Fruit fly (Drosophila melanogaster) whole organism, embryonic: Measurements from ENCODE around the gene Crz.

ENCODE experiments used
- C15 ChIP-seq: fragments of 200-800 bp; sonication (Bioruptor generic); IDR thresholded peaks from 3 replicates; pipeline ENCODE4 v1.3.6; 2022; ENCODE audit warnings: missing biosample characterization, missing genetic modification characterization
- CG10462 ChIP-seq: fragments of 200-800 bp; sonication (Bioruptor generic); optimal IDR thresholded peaks from 2 replicates; lab custom pipeline; 2016; ENCODE audit warnings: missing biosample characterization, missing genetic modification characterization
- CG11093 ChIP-seq: fragments of 200-800 bp; sonication (Bioruptor generic); IDR thresholded peaks from 3 replicates; pipeline ENCODE4 v1.3.6; 2022; ENCODE audit warnings: missing biosample characterization, missing genetic modification characterization
- CG11695 ChIP-seq: fragments of 200-800 bp; sonication (Bioruptor generic); IDR thresholded peaks from 3 replicates; pipeline ENCODE4 v1.3.6; 2022; ENCODE audit warnings: missing biosample characterization, missing genetic modification characterization
- CG12104 ChIP-seq: fragments of 200-800 bp; sonication (Bioruptor generic); optimal IDR thresholded peaks from 3 replicates; lab custom pipeline; 2016; ENCODE audit warnings: missing biosample characterization, missing genetic modification characterization
- CG13123 ChIP-seq: fragments of 200-800 bp; sonication (Bioruptor generic); optimal IDR thresholded peaks from 2 replicates; lab custom pipeline; 2016; ENCODE audit warnings: missing biosample characterization, missing genetic modification characterization
- CG15601 ChIP-seq: fragments of 200-800 bp; sonication (Bioruptor generic); optimal IDR thresholded peaks from 3 replicates; lab custom pipeline; 2019; ENCODE audit warnings: missing biosample characterization, mild to moderate bottlenecking, missing genetic modification characterization, moderate library complexity
- CG17328 ChIP-seq: fragments of 200-800 bp; sonication (Bioruptor generic); IDR thresholded peaks from 2 replicates; pipeline ENCODE4 v1.3.6; 2022; ENCODE audit warnings: missing biosample characterization, missing genetic modification characterization
- CG2120 ChIP-seq: fragments of 200-800 bp; sonication (Bioruptor generic); optimal IDR thresholded peaks from 3 replicates; lab custom pipeline; 2016; ENCODE audit warnings: missing biosample characterization, missing genetic modification characterization
- CG30020 ChIP-seq: fragments of 200-800 bp; optimal IDR thresholded peaks from 2 replicates; lab custom pipeline; 2019; ENCODE audit warnings: missing biosample characterization, mild to moderate bottlenecking, missing genetic modification characterization, moderate library complexity
- CG4730 ChIP-seq: fragments of 200-800 bp; sonication (Bioruptor generic); IDR thresholded peaks from 2 replicates; pipeline ENCODE4 v1.3.6; 2022; ENCODE audit warnings: missing biosample characterization, missing genetic modification characterization
- CG4820 ChIP-seq: fragments of 200-800 bp; sonication (Bioruptor generic); optimal IDR thresholded peaks from 3 replicates; lab custom pipeline; 2016; ENCODE audit warnings: missing biosample characterization, missing genetic modification characterization
- CG6654 ChIP-seq: fragments of 200-800 bp; sonication (Bioruptor generic); optimal IDR thresholded peaks from 2 replicates; lab custom pipeline; 2017; ENCODE audit warnings: missing biosample characterization, mild to moderate bottlenecking, missing genetic modification characterization
- CG7839 ChIP-seq: fragments of 200-800 bp; sonication (Bioruptor generic); optimal IDR thresholded peaks from 3 replicates; lab custom pipeline; 2018; ENCODE audit warnings: missing biosample characterization, mild to moderate bottlenecking, missing genetic modification characterization, moderate library complexity
- CG9609 ChIP-seq: fragments of 200-800 bp; sonication (Bioruptor generic); optimal IDR thresholded peaks from 3 replicates; lab custom pipeline; 2016; ENCODE audit warnings: missing biosample characterization, missing genetic modification characterization
- CHES-1-like ChIP-seq: fragments of 200-800 bp; sonication (Bioruptor generic); optimal IDR thresholded peaks from 2 replicates; lab custom pipeline; 2016; ENCODE audit warnings: missing biosample characterization, missing genetic modification characterization
- D19A ChIP-seq: fragments of 200-800 bp; optimal IDR thresholded peaks from 3 replicates; lab custom pipeline; 2019; ENCODE audit warnings: missing biosample characterization, mild to moderate bottlenecking, missing genetic modification characterization, moderate library complexity
- Deaf1 ChIP-seq: fragments of 200-800 bp; optimal IDR thresholded peaks from 3 replicates; lab custom pipeline; 2019; ENCODE audit warnings: missing biosample characterization, mild to moderate bottlenecking, missing genetic modification characterization, moderate library complexity
- Dip3 ChIP-seq: fragments of 200-800 bp; sonication (Bioruptor generic); optimal IDR thresholded peaks from 3 replicates; lab custom pipeline; 2016; ENCODE audit warnings: missing biosample characterization, missing genetic modification characterization
- E2f1 ChIP-seq: fragments of 200-800 bp; sonication (Bioruptor generic); IDR thresholded peaks from 2 replicates; pipeline ENCODE4 v1.3.6; 2022; ENCODE audit warnings: missing biosample characterization, missing genetic modification characterization
- E2f2 ChIP-seq: fragments of 200-800 bp; sonication (Bioruptor generic); IDR thresholded peaks from 2 replicates; pipeline ENCODE4 v1.3.6; 2022; ENCODE audit warnings: missing biosample characterization, missing genetic modification characterization
- Gsc ChIP-seq: fragments of 200-800 bp; sonication (Bioruptor generic); IDR thresholded peaks from 2 replicates; pipeline ENCODE4 v1.3.6; 2022; ENCODE audit warnings: missing biosample characterization, missing genetic modification characterization
- H2.0 ChIP-seq: fragments of 200-800 bp; sonication (Bioruptor generic); IDR thresholded peaks from 2 replicates; pipeline ENCODE4 v1.3.6; 2022; ENCODE audit warnings: missing biosample characterization, missing genetic modification characterization
- Hr78 ChIP-seq, 2 experiments: fragments of 200-800 bp in 1 of 2; fragments of >200 bp in 1 of 2; sonication (Bioruptor generic) in 1 of 2; optimal IDR thresholded peaks; 2 replicates each; lab custom pipeline; 2017 to 2019; ENCODE audit warnings: missing biosample characterization in 2 of 2, missing genetic modification characterization in 2 of 2, mild to moderate bottlenecking in 1 of 2, moderate library complexity in 1 of 2
- Mrtf ChIP-seq: fragments of 200-800 bp; sonication (Bioruptor generic); IDR thresholded peaks from 3 replicates; pipeline ENCODE4 v1.3.6; 2022; ENCODE audit warnings: missing biosample characterization, missing genetic modification characterization
- NC2α ChIP-seq: fragments of 200-800 bp; sonication (Bioruptor generic); optimal IDR thresholded peaks from 2 replicates; lab custom pipeline; 2016; ENCODE audit warnings: missing biosample characterization, missing genetic modification characterization
- Nf-YA ChIP-seq: fragments of 200-800 bp; sonication (Bioruptor generic); IDR thresholded peaks from 2 replicates; pipeline ENCODE4 v1.3.6; 2022; ENCODE audit warnings: missing biosample characterization, missing genetic modification characterization
- Oli ChIP-seq: fragments of 200-800 bp; sonication (Bioruptor generic); optimal IDR thresholded peaks from 2 replicates; lab custom pipeline; 2018; ENCODE audit warnings: missing biosample characterization, mild to moderate bottlenecking, missing genetic modification characterization, moderate library complexity
- PHDP ChIP-seq: fragments of 200-800 bp; sonication (Bioruptor generic); optimal IDR thresholded peaks from 3 replicates; lab custom pipeline; 2018; ENCODE audit warnings: missing biosample characterization, mild to moderate bottlenecking, missing genetic modification characterization, moderate library complexity
- Ptx1 ChIP-seq: fragments of 200-800 bp; sonication (Bioruptor generic); IDR thresholded peaks from 2 replicates; pipeline ENCODE4 v1.3.6; 2022; ENCODE audit warnings: missing biosample characterization, missing genetic modification characterization
- Taf1 ChIP-seq: fragments of 200-800 bp; sonication (Bioruptor generic); IDR thresholded peaks from 2 replicates; pipeline ENCODE4 v1.3.6; 2022; ENCODE audit warnings: missing biosample characterization, missing genetic modification characterization
- az2 ChIP-seq: fragments of 200-800 bp; sonication (Bioruptor generic); optimal IDR thresholded peaks from 3 replicates; lab custom pipeline; 2016; ENCODE audit warnings: missing biosample characterization, missing genetic modification characterization
- cg ChIP-seq: fragments of 200-800 bp; sonication (Bioruptor generic); optimal IDR thresholded peaks from 3 replicates; lab custom pipeline; 2019; ENCODE audit warnings: missing biosample characterization, mild to moderate bottlenecking, missing genetic modification characterization, moderate library complexity
- da ChIP-seq: fragments of 200-800 bp; sonication (Bioruptor generic); optimal IDR thresholded peaks from 2 replicates; lab custom pipeline; 2016; ENCODE audit warnings: missing biosample characterization, missing genetic modification characterization
- dysf ChIP-seq: fragments of 200-800 bp; sonication (Bioruptor generic); IDR thresholded peaks from 3 replicates; pipeline ENCODE4 v1.3.6; 2022; ENCODE audit warnings: missing biosample characterization, missing genetic modification characterization
- eve ChIP-seq, 2 experiments: fragments of >200 bp; optimal IDR thresholded peaks; 2 replicates each; lab custom pipeline; 2017; ENCODE audit warnings: missing biosample characterization in 2 of 2, missing genetic modification characterization in 2 of 2
- fd96Cb ChIP-seq: fragments of 200-800 bp; sonication (Bioruptor generic); optimal IDR thresholded peaks from 2 replicates; lab custom pipeline; 2018; ENCODE audit warnings: missing biosample characterization, mild to moderate bottlenecking, missing genetic modification characterization, moderate library complexity
- gsb-n ChIP-seq: fragments of 200-800 bp; sonication (Bioruptor generic); optimal IDR thresholded peaks from 3 replicates; lab custom pipeline; 2018; ENCODE audit warnings: missing biosample characterization, mild to moderate bottlenecking, missing genetic modification characterization
- jigr1 ChIP-seq: fragments of 200-800 bp; sonication (Bioruptor generic); IDR thresholded peaks from 3 replicates; pipeline ENCODE4 v1.3.6; 2022; ENCODE audit warnings: missing biosample characterization, missing genetic modification characterization
- ken ChIP-seq: fragments of 200-800 bp; sonication (Bioruptor generic); IDR thresholded peaks from 3 replicates; pipeline ENCODE4 v1.3.6; 2022; ENCODE audit warnings: missing biosample characterization, missing genetic modification characterization
- otp ChIP-seq: fragments of 200-800 bp; sonication (Bioruptor generic); IDR thresholded peaks from 3 replicates; pipeline ENCODE4, ENCODE4 v1.3.6; 2022; ENCODE audit warnings: missing biosample characterization, missing genetic modification characterization
- phol ChIP-seq: fragments of 200-800 bp; sonication (Bioruptor generic); optimal IDR thresholded peaks from 3 replicates; lab custom pipeline; 2018; ENCODE audit warnings: missing biosample characterization, mild to moderate bottlenecking, missing genetic modification characterization, moderate library complexity
- salm ChIP-seq: fragments of 200-800 bp; sonication (Bioruptor generic); optimal IDR thresholded peaks from 2 replicates; lab custom pipeline; 2018; ENCODE audit warnings: missing biosample characterization, mild to moderate bottlenecking, missing genetic modification characterization
- sens-2 ChIP-seq: fragments of 200-800 bp; sonication (Bioruptor generic); IDR thresholded peaks from 2 replicates; pipeline ENCODE4 v1.3.6; 2022; ENCODE audit warnings: missing biosample characterization, missing genetic modification characterization
- so ChIP-seq: fragments of 200-800 bp; sonication (Bioruptor generic); IDR thresholded peaks from 3 replicates; pipeline ENCODE4 v1.3.6; 2022; ENCODE audit warnings: missing biosample characterization, missing genetic modification characterization
- sob ChIP-seq: fragments of 200-800 bp; sonication (Bioruptor generic); IDR thresholded peaks from 2 replicates; pipeline ENCODE4 v1.3.6; 2022; ENCODE audit warnings: missing biosample characterization, missing genetic modification characterization
- ssp ChIP-seq: fragments of 200-800 bp; sonication (Bioruptor generic); IDR thresholded peaks from 2 replicates; pipeline ENCODE4 v1.3.6; 2022; ENCODE audit warnings: missing biosample characterization, missing genetic modification characterization
- tin ChIP-seq: fragments of 200-800 bp; sonication (Bioruptor generic); optimal IDR thresholded peaks from 3 replicates; lab custom pipeline; 2016; ENCODE audit warnings: missing biosample characterization, missing genetic modification characterization
- vvl ChIP-seq: fragments of 200-800 bp; sonication (Bioruptor generic); IDR thresholded peaks from 2 replicates; pipeline ENCODE4 v1.3.6; 2022; ENCODE audit warnings: missing biosample characterization, missing genetic modification characterization
- zen ChIP-seq: fragments of 200-800 bp; sonication (Bioruptor generic); optimal IDR thresholded peaks from 3 replicates; lab custom pipeline; 2018; ENCODE audit warnings: missing biosample characterization, mild to moderate bottlenecking, missing genetic modification characterization, moderate library complexity
- zfh2 ChIP-seq: fragments of 200-800 bp; sonication (Bioruptor generic); optimal IDR thresholded peaks from 2 replicates; lab custom pipeline; 2016; ENCODE audit warnings: missing biosample characterization, missing genetic modification characterization

The Crz gene

DNA sequence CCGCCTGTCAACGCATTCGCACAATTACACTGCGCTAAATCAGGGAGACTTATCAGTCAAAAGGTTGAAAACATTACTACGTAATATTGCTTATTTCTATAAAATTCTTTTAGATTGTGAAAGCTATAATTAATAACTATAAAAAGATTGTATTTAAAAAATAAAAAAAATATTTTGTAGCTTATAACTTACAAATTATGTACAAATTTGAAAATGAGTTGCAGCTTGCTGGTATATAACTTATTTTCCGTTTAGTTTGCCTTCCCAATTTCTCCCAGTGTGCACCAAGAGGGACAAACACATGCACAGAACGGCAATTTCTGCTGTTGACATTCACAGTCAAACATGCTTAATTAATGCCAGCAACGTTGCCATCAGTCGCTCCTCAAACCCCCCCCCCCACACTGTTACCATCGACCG lies 39.1 kb downstream of the Crz start (continued):
- TF ChIP-seq Oli (tag; lab: Kevin White, UChicago) (peak; percentile 74), Mrtf (GFP tag; lab: Robert Waterston, UW) (no peak), CG11695 (peak; percentile 76), CG12104 (peak; percentile 65), vvl (peak; percentile 41; the same call in 1 of the 2 replicates), H2.0 (GFP tag; lab: Robert Waterston, UW) (0 out of 2 replicates have a peak, but pooled peaks have one; percentile 7), zen (tag; lab: Kevin White, UChicago) (peak; percentile 23), dysf (GFP tag; lab: Robert Waterston, UW) (peak; percentile 81; the same call in 2 of the 3 replicates), ken (GFP tag; lab: Robert Waterston, UW) (0 out of 3 replicates have a peak, but pooled peaks have one; percentile 6), CG6654 (GFP tag; lab: Kevin White, UChicago) (peak; percentile 33), sens-2 (GFP tag; lab: Robert Waterston, UW) (0 out of 2 replicates have a peak, but pooled peaks have one; percentile 16), CG9609 (GFP tag; lab: Kevin White, UChicago) (no peak), cg (no peak), CHES-1-like (GFP tag; lab: Kevin White, UChicago) (no peak), CG2120 (GFP tag; lab: Kevin White, UChicago) (peak; percentile 39), CG4730 (GFP tag; lab: Robert Waterston, UW) (no peak), E2f1 (GFP tag; lab: Robert Waterston, UW) (peak; percentile 60; the same call in 1 of the 2 replicates), C15 (0 out of 3 replicates have a peak, but pooled peaks have one; percentile 42), phol (peak; percentile 85), NC2α (GFP tag; lab: Kevin White, UChicago) (no peak), CG17328 (peak; percentile 59), da (GFP tag; lab: Kevin White, UChicago) (no peak), sob (GFP tag; lab: Robert Waterston, UW) (peak; percentile 61), CG30020 (peak; percentile 5), az2 (peak; percentile 58), Nf-YA (GFP tag; lab: Robert Waterston, UW) (no peak), otp (no peak), Deaf1 (tag; lab: Kevin White, UChicago) (peak; percentile 40), so (GFP tag; lab: Robert Waterston, UW) (0 out of 3 replicates have a peak, but pooled peaks have one; percentile 58), gsb-n (tag; lab: Kevin White, UChicago) (peak; percentile 64), Ptx1 (GFP tag; lab: Robert Waterston, UW) (peak; percentile 77), CG13123 (GFP tag; lab: Kevin White, UChicago) (peak; percentile 0), Gsc (0 out of 2 replicates have a peak, but pooled peaks have one; percentile 28), Hr78 (GFP tag; optimal IDR thresholded peaks at IDR 0.05; lab: Kevin White, UChicago) (peak in 1 of 2 experiments; percentile 27), ssp (GFP tag; lab: Robert Waterston, UW) (peak; percentile 37; the same call in 1 of the 2 replicates), CG10462 (GFP tag; lab: Kevin White, UChicago) (peak; percentile 20), Taf1 (GFP tag; lab: Robert Waterston, UW) (peak; percentile 68), zfh2 (GFP tag; lab: Kevin White, UChicago) (no peak), salm (tag; lab: Kevin White, UChicago) (peak; percentile 42), D19A (tag; lab: Kevin White, UChicago) (peak; percentile 78), CG15601 (tag; lab: Kevin White, UChicago) (peak; percentile 46), E2f2 (no peak; the same call in 1 of the 2 replicates), CG11093 (GFP tag; lab: Robert Waterston, UW) (0 out of 3 replicates have a peak, but pooled peaks have one; percentile 42), CG7839 (tag; lab: Kevin White, UChicago) (peak; percentile 83), jigr1 (GFP tag; lab: Robert Waterston, UW) (0 out of 3 replicates have a peak, but pooled peaks have one; percentile 28), fd96Cb (peak; percentile 78), tin (GFP tag; lab: Kevin White, UChicago) (peak; percentile 49), CG4820 (peak; percentile 62), PHDP (tag; lab: Kevin White, UChicago) (peak; percentile 77), eve (GFP tag; optimal IDR thresholded peaks at IDR 0.05; lab: Kevin White, UChicago) (peak in 1 of 2 experiments; percentile 60), Dip3 (GFP tag; lab: Kevin White, UChicago) (no peak)
